Worm (Caenorhabditis elegans) whole organism, L2 larva: Measurements from ENCODE around the gene rsp-2.
"Not testable (repeated sequence)": the region's sequence is repeated elsewhere in the genome, so short reads cannot be mapped to it uniquely, and the experiment has no call there.

ENCODE experiments used
- C34F6.9 ChIP-seq: fragments of 150-350 bp; optimal IDR thresholded peaks from 2 replicates; lab custom pipeline; 2014; ENCODE audit warnings: missing biosample characterization, missing genetic modification characterization
- R02D3.7 ChIP-seq: fragments of 150-350 bp; optimal IDR thresholded peaks from 2 replicates; lab custom pipeline; 2014; ENCODE audit warnings: missing biosample characterization, missing genetic modification characterization
- Y55F3AM.14 ChIP-seq: fragments of 200-800 bp; sonication (Bioruptor generic); optimal IDR thresholded peaks from 2 replicates; lab custom pipeline; 2018; ENCODE audit warnings: mild to moderate bottlenecking, missing genetic modification characterization, missing compliant biosample characterization
- ZK546.5 ChIP-seq: sonication (generic microtip); optimal IDR thresholded peaks from 2 replicates; lab custom pipeline; 2017; ENCODE audit warnings: missing biosample characterization, missing genetic modification characterization
- alr-1 ChIP-seq: fragments of 150-350 bp; optimal IDR thresholded peaks from 2 replicates; lab custom pipeline; 2014; ENCODE audit warnings: missing biosample characterization, missing genetic modification characterization
- aly-2 ChIP-seq: fragments of 150-350 bp; optimal IDR thresholded peaks from 2 replicates; lab custom pipeline; 2014; ENCODE audit warnings: missing biosample characterization, missing genetic modification characterization
- ama-1 ChIP-seq: fragments of 150-350 bp; optimal IDR thresholded peaks from 2 replicates; lab custom pipeline; 2018; ENCODE audit warnings: inconsistent platforms
- blmp-1 ChIP-seq: sonication (generic microtip); optimal IDR thresholded peaks from 2 replicates; lab custom pipeline; 2017; ENCODE audit warnings: missing genetic modification characterization, mild to moderate bottlenecking, missing compliant biosample characterization, antibody characterized with exemption, moderate library complexity; ENCODE audit not compliant: insufficient read depth
- ceh-16 ChIP-seq: fragments of 150-350 bp; optimal IDR thresholded peaks from 2 replicates; lab custom pipeline; 2014; ENCODE audit warnings: missing biosample characterization, missing genetic modification characterization
- crh-2 ChIP-seq: sonication (generic microtip); optimal IDR thresholded peaks from 2 replicates; lab custom pipeline; 2017; ENCODE audit warnings: missing biosample characterization, missing genetic modification characterization
- elt-1 ChIP-seq: fragments of 150-350 bp; optimal IDR thresholded peaks from 2 replicates; lab custom pipeline; 2014; ENCODE audit warnings: missing biosample characterization, missing genetic modification characterization
- elt-3 ChIP-seq: sonication (generic microtip); optimal IDR thresholded peaks from 2 replicates; lab custom pipeline; 2017; ENCODE audit warnings: missing biosample characterization, missing genetic modification characterization
- fos-1 ChIP-seq: fragments of 150-350 bp; optimal IDR thresholded peaks from 2 replicates; lab custom pipeline; 2014; ENCODE audit warnings: missing biosample characterization, missing genetic modification characterization
- gmeb-1 ChIP-seq: fragments of 150-350 bp; optimal IDR thresholded peaks from 2 replicates; lab custom pipeline; 2014; ENCODE audit warnings: missing biosample characterization, missing genetic modification characterization
- lin-13 ChIP-seq: fragments of 150-350 bp; optimal IDR thresholded peaks from 2 replicates; lab custom pipeline; 2014; ENCODE audit warnings: missing biosample characterization, missing genetic modification reagents, missing genetic modification characterization
- lin-39 ChIP-seq: fragments of 150-350 bp; optimal IDR thresholded peaks from 2 replicates; lab custom pipeline; 2014; ENCODE audit warnings: missing biosample characterization, missing genetic modification reagents, missing genetic modification characterization
- lsy-2 ChIP-seq, 2 experiments: fragments of 150-350 bp in 1 of 2; sonication (generic microtip) in 1 of 2; optimal IDR thresholded peaks; 2 replicates each; lab custom pipeline; 2014 to 2017; ENCODE audit warnings: missing biosample characterization in 2 of 2, missing genetic modification characterization in 2 of 2
- mbf-1 ChIP-seq: sonication (generic microtip); optimal IDR thresholded peaks from 2 replicates; lab custom pipeline; 2017; ENCODE audit warnings: missing biosample characterization, missing genetic modification characterization
- mdl-1 ChIP-seq, 2 experiments: fragments of 150-350 bp in 1 of 2; sonication (generic microtip) in 1 of 2; optimal IDR thresholded peaks; 2 replicates each; lab custom pipeline; 2017; ENCODE audit warnings: missing biosample characterization in 2 of 2, missing genetic modification characterization in 2 of 2
- nhr-129 ChIP-seq: fragments of 150-350 bp; optimal IDR thresholded peaks from 2 replicates; lab custom pipeline; 2014; ENCODE audit warnings: missing biosample characterization, missing genetic modification characterization
- nhr-21 ChIP-seq: fragments of 150-350 bp; optimal IDR thresholded peaks from 2 replicates; lab custom pipeline; 2014; ENCODE audit warnings: missing biosample characterization, missing genetic modification characterization
- nhr-25 ChIP-seq: fragments of 150-350 bp; sonication (generic microtip); optimal IDR thresholded peaks from 3 replicates; lab custom pipeline; 2014; ENCODE audit warnings: missing biosample characterization, missing genetic modification characterization
- peb-1 ChIP-seq: fragments of 150-350 bp; optimal IDR thresholded peaks from 2 replicates; lab custom pipeline; 2014; ENCODE audit warnings: missing biosample characterization, missing genetic modification characterization
- sem-4 ChIP-seq: fragments of 150-350 bp; optimal IDR thresholded peaks from 2 replicates; lab custom pipeline; 2014; ENCODE audit warnings: missing biosample characterization, missing genetic modification reagents, missing genetic modification characterization
- skn-1 ChIP-seq: sonication (generic microtip); optimal IDR thresholded peaks from 2 replicates; lab custom pipeline; 2017; ENCODE audit warnings: missing biosample characterization, missing genetic modification characterization
- sma-3 ChIP-seq: sonication (generic microtip); optimal IDR thresholded peaks from 2 replicates; lab custom pipeline; 2016; ENCODE audit warnings: missing genetic modification reagents, missing genetic modification characterization, missing compliant biosample characterization
- sma-9 ChIP-seq, 2 experiments: fragments of 150-350 bp in 1 of 2; sonication (generic microtip) in 1 of 2; optimal IDR thresholded peaks; 2 replicates each; lab custom pipeline; 2014 to 2016; ENCODE audit warnings: missing genetic modification characterization in 2 of 2, mild to moderate bottlenecking in 1 of 2, missing biosample characterization in 1 of 2, missing compliant biosample characterization in 1 of 2, missing genetic modification reagents in 1 of 2, moderate library complexity in 1 of 2
- unc-39 ChIP-seq: fragments of 150-350 bp; optimal IDR thresholded peaks from 2 replicates; lab custom pipeline; 2014; ENCODE audit warnings: missing biosample characterization, missing genetic modification characterization
- unc-55 ChIP-seq: fragments of 150-350 bp; sonication (generic microtip); optimal IDR thresholded peaks from 3 replicates; lab custom pipeline; 2014; ENCODE audit warnings: missing biosample characterization, missing genetic modification reagents, missing genetic modification characterization
- ztf-1 ChIP-seq: fragments of 200-800 bp; sonication (Bioruptor generic); conservative IDR thresholded peaks from 2 replicates; pipeline ENCODE4 v1.3.6; 2022; ENCODE audit warnings: missing genetic modification characterization, missing compliant biosample characterization
- ztf-11 ChIP-seq: sonication (generic microtip); optimal IDR thresholded peaks from 2 replicates; lab custom pipeline; 2017; ENCODE audit warnings: missing biosample characterization, missing genetic modification characterization
- ztf-4 ChIP-seq: fragments of 150-350 bp; optimal IDR thresholded peaks from 2 replicates; lab custom pipeline; 2014; ENCODE audit warnings: missing biosample characterization, missing genetic modification characterization

The rsp-2 gene

ce11 chrII:11442425-11442824 lies 10.3 kb downstream of the rsp-2 start, which contains the start of gene ebp-2:
ebp-2 (plus strand) TSS chrII:11442725.
- TF ChIP-seq fos-1; ama-1 (lab: Kevin White, UChicago); nhr-25 (tag; lab: Kevin White, UChicago): not testable (repeated sequence)
- TF ChIP-seq, all 48 proteins: peak for 0; not testable (repeated sequence) for 48

DNA sequence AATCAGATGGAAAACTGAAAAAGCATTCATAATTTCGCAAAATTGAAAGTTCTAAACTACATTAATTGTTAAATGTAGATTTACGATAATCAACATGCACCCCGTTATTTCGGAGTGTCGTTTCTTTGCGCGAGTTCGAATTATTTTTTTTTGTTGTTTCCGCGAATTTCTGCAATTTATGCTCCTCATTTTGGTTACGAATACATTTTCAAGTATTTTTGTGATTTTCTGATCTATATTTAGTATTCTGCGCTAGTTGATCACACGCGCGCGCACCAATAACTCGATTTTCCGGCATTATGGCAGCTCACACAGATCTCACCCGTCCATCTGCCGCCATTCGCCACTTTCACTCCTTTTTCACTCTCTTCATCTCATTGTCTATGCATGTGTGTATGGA lies 12.5 kb downstream of the rsp-2 start, which contains the start of gene VW02B12L.2:
Gene VW02B12L.2 (minus strand): TSS at position 65 of the 400 bp plus-strand sequence.
- peak; percentile 72 for TF ChIP-seq C34F6.9 (tag; lab: Kevin White, UChicago)
- TF ChIP-seq unc-55 (GFP tag; lab: Kevin White, UChicago) = peak; percentile 78
- TF ChIP-seq ztf-1 (GFP tag; lab: Robert Waterston, UW) = no peak
- peak; percentile 73 for TF ChIP-seq R02D3.7 (tag; lab: Kevin White, UChicago)
- peak; percentile 81 for TF ChIP-seq gmeb-1 (tag; lab: Kevin White, UChicago)
- no peak for TF ChIP-seq ztf-11
- peak; percentile 51 for TF ChIP-seq nhr-129 (tag; lab: Kevin White, UChicago)
- TF ChIP-seq lin-13 (GFP tag; lab: Kevin White, UChicago) = peak; percentile 22
- TF ChIP-seq lsy-2 (tag; optimal IDR thresholded peaks at IDR 0.05; lab: Kevin White, UChicago) = peak; percentile 34 to 72
- peak; percentile 8 for TF ChIP-seq blmp-1 (tag; lab: Kevin White, UChicago)
- peak; percentile 33 for TF ChIP-seq sma-9 (GFP tag; optimal IDR thresholded peaks at IDR 0.05; lab: Kevin White, UChicago)
- no peak for TF ChIP-seq sma-9 (tag; optimal IDR thresholded peaks at IDR 0.05; lab: Kevin White, UChicago)

ce11 chrII:11438417-11438816 lies 14.3 kb downstream of the rsp-2 start, which contains the start of gene vha-6:
vha-6 (minus strand) TSS chrII:11438452.
- TF ChIP-seq crh-2 (tag; lab: Kevin White, UChicago) = peak; percentile 39
- no peak for TF ChIP-seq ceh-16 (tag; lab: Kevin White, UChicago)
- no peak for TF ChIP-seq sem-4 (tag; lab: Kevin White, UChicago)
- no peak for TF ChIP-seq Y55F3AM.14
- TF ChIP-seq ZK546.5 (tag; lab: Kevin White, UChicago) = no peak
- no peak for TF ChIP-seq ztf-1 (GFP tag; lab: Robert Waterston, UW)
- no peak for TF ChIP-seq mbf-1 (tag; lab: Kevin White, UChicago)
- TF ChIP-seq fos-1 = peak; percentile 52
- TF ChIP-seq, all 48 proteins: peak for 2

DNA sequence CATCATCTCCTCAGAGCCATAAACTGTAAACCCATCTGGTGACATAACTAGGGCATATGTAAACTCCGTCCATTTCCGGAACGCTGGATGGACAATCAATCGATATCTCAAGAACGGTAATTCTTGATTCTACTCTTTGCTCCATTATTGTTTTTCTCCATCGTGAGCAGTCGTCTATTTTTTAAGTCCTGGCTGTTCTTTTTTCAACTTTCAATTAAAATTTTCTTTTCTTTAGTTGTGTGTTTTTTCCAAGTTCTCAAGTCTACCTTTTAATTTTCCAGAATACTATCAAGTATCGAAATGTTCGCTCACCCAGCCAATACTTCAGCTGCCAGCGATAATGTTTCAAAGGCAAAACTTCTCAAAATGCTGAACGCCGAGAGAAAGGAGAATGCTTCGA lies 18.8 kb downstream of the rsp-2 start, which contains the start of gene C05D12.5:
Gene C05D12.5 (plus strand): TSS at position 301 of the 400 bp plus-strand sequence.
- TF ChIP-seq skn-1 (tag; lab: Kevin White, UChicago) (no peak), nhr-25 (tag; lab: Kevin White, UChicago) (no peak), elt-3 (tag; lab: Kevin White, UChicago) (no peak), elt-1 (tag; lab: Kevin White, UChicago) (no peak), ztf-4 (tag; lab: Kevin White, UChicago) (no peak), nhr-21 (tag; lab: Kevin White, UChicago) (no peak), alr-1 (tag; lab: Kevin White, UChicago) (no peak), ztf-11 (no peak), unc-39 (tag; lab: Kevin White, UChicago) (no peak), nhr-129 (tag; lab: Kevin White, UChicago) (no peak), sma-3 (GFP tag; lab: Kevin White, UChicago) (no peak), aly-2 (tag; lab: Kevin White, UChicago) (no peak), peb-1 (no peak), mdl-1 (tag; optimal IDR thresholded peaks at IDR 0.05; lab: Kevin White, UChicago) (no peak), unc-55 (GFP tag; lab: Kevin White, UChicago) (no peak), lin-39 (no peak)

DNA sequence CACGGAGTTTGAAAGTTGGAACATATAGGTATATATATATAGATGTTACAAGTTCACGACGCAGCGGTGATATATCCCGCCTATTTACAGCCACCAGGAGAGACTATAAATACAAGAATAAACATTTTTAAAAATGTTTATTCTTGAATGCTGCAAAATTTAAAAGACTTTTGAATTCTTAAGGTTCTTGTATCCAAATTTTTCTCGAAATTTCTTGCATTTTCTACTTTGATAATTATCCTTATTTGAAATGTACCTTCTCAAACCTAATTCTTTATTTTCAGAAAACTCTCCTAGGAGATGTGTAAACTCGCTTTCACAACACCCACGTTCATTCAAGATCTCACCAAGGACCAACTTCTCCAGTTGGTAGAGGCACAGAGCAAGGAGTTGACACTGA lies 21.2 kb downstream of the rsp-2 start, which contains the start of gene C05D12.4:
Gene C05D12.4 (plus strand): TSS at position 301 of the 400 bp plus-strand sequence.
- TF ChIP-seq fos-1 = no peak
- no peak for TF ChIP-seq skn-1 (tag; lab: Kevin White, UChicago)
- TF ChIP-seq sem-4 (tag; lab: Kevin White, UChicago) = no peak
- TF ChIP-seq nhr-25 (tag; lab: Kevin White, UChicago) = no peak
- TF ChIP-seq Y55F3AM.14 = no peak
- TF ChIP-seq, all 48 proteins: peak for 0
